Worm (Caenorhabditis elegans): ENCODE data around the gene cyk-1.
A peak's percentile ranks its signal among the peaks of the same experiment; 100 is the strongest.

The cyk-1 gene

DNA sequence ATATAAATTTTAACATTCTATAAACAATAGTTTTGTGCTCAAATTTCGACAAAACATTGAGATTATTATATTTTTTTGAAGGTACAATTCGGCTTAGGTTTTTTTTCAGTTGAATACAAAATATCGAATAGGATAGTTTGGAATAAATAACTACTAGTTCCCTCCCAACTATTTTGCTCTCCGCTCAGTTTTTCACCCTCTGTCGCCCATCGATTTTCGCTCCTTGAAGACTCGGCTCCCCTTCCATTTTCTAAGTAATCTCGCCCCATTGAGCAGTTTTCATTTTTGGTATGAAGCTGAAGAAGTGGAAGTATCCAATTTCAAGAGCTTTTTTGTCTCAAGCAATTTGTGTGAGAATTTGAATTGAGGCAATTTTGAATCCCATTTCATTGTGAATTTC is 55.3 kb downstream of the cyk-1 start, which contains the start of gene F31E3.2:
Gene F31E3.2, plus strand, starts transcription at position 301 of the 400 bp plus-strand sequence.
- TF ChIP-seq lsy-2 (tag; optimal IDR thresholded peaks at IDR 0.05) (peak in 1 of 2 experiments; percentile 9), C04F5.9 (tag; optimal IDR thresholded peaks at IDR 0.05) (no peak)
